Worm (Caenorhabditis elegans) whole organism, L1 larva: Measurements from ENCODE around the gene tag-293.

ENCODE experiments used
- ces-1 ChIP-seq: fragments of 150-350 bp; optimal IDR thresholded peaks from 2 replicates; lab custom pipeline; 2014; ENCODE audit warnings: missing biosample characterization, missing genetic modification reagents, missing genetic modification characterization
- elt-2 ChIP-seq: sonication (generic microtip); optimal IDR thresholded peaks from 2 replicates; lab custom pipeline; 2016; ENCODE audit warnings: missing genetic modification characterization, mild to moderate bottlenecking, inconsistent platforms, missing compliant biosample characterization, missing genetic modification reagents
- fkh-10 ChIP-seq: sonication (generic microtip); optimal IDR thresholded peaks from 2 replicates; lab custom pipeline; 2017; ENCODE audit warnings: missing biosample characterization, missing genetic modification reagents, missing genetic modification characterization
- isw-1 ChIP-seq: fragments of 200-800 bp; sonication (Bioruptor generic); IDR thresholded peaks from 2 replicates; pipeline ENCODE4 v1.3.6; 2022; ENCODE audit warnings: missing genetic modification characterization, missing compliant biosample characterization
- lin-39 ChIP-seq: fragments of 150-350 bp; optimal IDR thresholded peaks from 2 replicates; lab custom pipeline; 2014; ENCODE audit warnings: missing biosample characterization, missing genetic modification reagents, missing genetic modification characterization
- lir-3 ChIP-seq: sonication (generic microtip); optimal IDR thresholded peaks from 2 replicates; lab custom pipeline; 2016; ENCODE audit warnings: mild to moderate bottlenecking, missing genetic modification characterization, moderate library complexity, missing compliant biosample characterization; ENCODE audit not compliant: poor library complexity
- lsy-2 ChIP-seq, 2 experiments: fragments of 150-350 bp; optimal IDR thresholded peaks; 2 replicates each; lab custom pipeline; 2014; ENCODE audit warnings: missing biosample characterization in 2 of 2, missing genetic modification characterization in 2 of 2
- nhr-11 ChIP-seq: fragments of 150-350 bp; optimal IDR thresholded peaks from 2 replicates; lab custom pipeline; 2014; ENCODE audit warnings: missing biosample characterization, missing genetic modification characterization
- nhr-28 ChIP-seq: fragments of 150-350 bp; optimal IDR thresholded peaks from 2 replicates; lab custom pipeline; 2014; ENCODE audit warnings: missing biosample characterization, missing genetic modification characterization
- nhr-71 ChIP-seq: sonication (generic microtip); optimal IDR thresholded peaks from 2 replicates; lab custom pipeline; 2016; ENCODE audit warnings: mild to moderate bottlenecking, missing genetic modification characterization, moderate library complexity, missing compliant biosample characterization
- pax-3 ChIP-seq: fragments of 200-800 bp; sonication (Bioruptor generic); optimal IDR thresholded peaks from 2 replicates; lab custom pipeline; 2018; ENCODE audit warnings: mild to moderate bottlenecking, missing genetic modification characterization, moderate library complexity, missing compliant biosample characterization
- snu-23 ChIP-seq: sonication (generic microtip); optimal IDR thresholded peaks from 2 replicates; lab custom pipeline; 2016; ENCODE audit warnings: missing genetic modification characterization, missing compliant biosample characterization
- unc-62 ChIP-seq: fragments of 150-350 bp; optimal IDR thresholded peaks from 2 replicates; lab custom pipeline; 2014; ENCODE audit warnings: missing biosample characterization, missing genetic modification reagents, missing genetic modification characterization

DNA sequence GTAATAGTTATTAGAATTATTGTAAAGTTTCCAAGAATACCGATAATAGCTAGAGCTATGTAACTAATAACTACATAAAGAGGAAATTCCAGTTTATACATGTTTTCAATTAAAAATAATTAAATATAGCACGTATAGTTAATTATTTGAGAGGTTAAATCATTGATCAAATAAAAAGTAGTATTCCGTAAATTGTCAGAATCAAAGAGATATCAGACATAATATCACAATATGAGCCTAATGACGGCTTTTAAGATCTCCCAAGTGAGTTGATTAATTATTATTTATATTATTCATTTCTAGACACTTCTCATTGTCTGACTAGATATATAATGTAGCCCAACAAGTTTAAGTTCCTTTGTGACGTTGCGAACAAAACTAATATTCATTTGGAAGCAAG lies 24.0 kb upstream of the tag-293 start, which contains the start of gene srsx-24:
- TF ChIP-seq lir-3 (tag; lab: Kevin White, UChicago) (no peak), nhr-28 (tag; lab: Kevin White, UChicago) (no peak), isw-1 (GFP tag; lab: Robert Waterston, UW) (no peak), lin-39 (tag; lab: Kevin White, UChicago) (no peak), unc-62 (GFP tag; lab: Kevin White, UChicago) (no peak), snu-23 (no peak), nhr-11 (tag; lab: Kevin White, UChicago) (no peak), pax-3 (tag; lab: Kevin White, UChicago) (no peak), lsy-2 (tag; optimal IDR thresholded peaks at IDR 0.05; lab: Kevin White, UChicago) (no peak), ces-1 (GFP tag; lab: Kevin White, UChicago) (no peak), fkh-10 (no peak), elt-2 (tag; lab: Kevin White, UChicago) (no peak), nhr-71 (tag; lab: Kevin White, UChicago) (no peak)
